Worm (Caenorhabditis elegans): ENCODE measurements around the gene T27E7.5.

DNA sequence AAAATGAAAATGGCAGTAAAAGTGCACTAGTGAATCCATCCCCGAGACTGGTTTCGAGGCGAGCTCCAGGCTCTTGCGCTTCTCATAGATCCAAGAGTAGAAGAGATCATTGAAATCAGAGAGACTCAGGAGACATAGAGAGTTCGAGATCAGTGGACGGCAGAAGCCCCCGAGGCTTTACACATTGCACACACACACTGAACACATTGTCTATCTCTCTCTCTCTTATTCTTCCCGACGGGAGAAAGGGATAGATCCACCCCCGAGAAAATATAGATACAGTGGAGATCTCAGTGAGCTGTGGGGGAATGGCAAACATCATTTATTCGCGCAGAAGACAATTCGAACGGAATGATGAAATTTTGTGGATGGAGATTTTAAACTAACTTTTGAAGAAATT, 30.0 kb upstream of the T27E7.5 start:
- TF ChIP-seq ref-1 (GFP tag; conservative IDR thresholded peaks at IDR 0.05) (no peak), cog-1 (tag; optimal IDR thresholded peaks at IDR 0.05) (no peak), flt-1 (GFP tag; IDR thresholded peaks at IDR 0.05) (no peak)
